Fruit fly (Drosophila melanogaster) whole organism, embryonic: ENCODE data around the gene CG15543.

Experiments
- BtbVII ChIP-seq: fragments of 200-800 bp; sonication (Bioruptor generic); optimal IDR thresholded peaks from 3 replicates; lab custom pipeline; 2017; ENCODE audit warnings: missing biosample characterization, mild to moderate bottlenecking, missing genetic modification characterization
- C15 ChIP-seq: fragments of 200-800 bp; sonication (Bioruptor generic); IDR thresholded peaks from 3 replicates; pipeline ENCODE4 v1.3.6; 2022; ENCODE audit warnings: missing biosample characterization, missing genetic modification characterization
- CG10209 ChIP-seq: fragments of 200-800 bp; sonication (Bioruptor generic); optimal IDR thresholded peaks from 3 replicates; lab custom pipeline; 2017; ENCODE audit warnings: missing biosample characterization, mild to moderate bottlenecking, missing genetic modification characterization, missing genetic modification reagents
- CG11093 ChIP-seq: fragments of 200-800 bp; sonication (Bioruptor generic); IDR thresholded peaks from 3 replicates; pipeline ENCODE4 v1.3.6; 2022; ENCODE audit warnings: missing biosample characterization, missing genetic modification characterization
- CG11560 ChIP-seq: fragments of 200-800 bp; sonication (Bioruptor generic); IDR thresholded peaks from 3 replicates; pipeline ENCODE4 v1.3.6; 2022; ENCODE audit warnings: missing biosample characterization, missing genetic modification characterization
- CG11695 ChIP-seq: fragments of 200-800 bp; sonication (Bioruptor generic); IDR thresholded peaks from 3 replicates; pipeline ENCODE4 v1.3.6; 2022; ENCODE audit warnings: missing biosample characterization, missing genetic modification characterization
- CG14050 ChIP-seq: fragments of 200-800 bp; sonication (Bioruptor generic); IDR thresholded peaks from 3 replicates; pipeline ENCODE4 v1.3.6; 2022; ENCODE audit warnings: missing biosample characterization, missing genetic modification characterization
- CG14441 ChIP-seq: fragments of 200-800 bp; sonication (Bioruptor generic); IDR thresholded peaks from 2 replicates; pipeline ENCODE4 v1.3.6; 2022; ENCODE audit warnings: missing biosample characterization, missing genetic modification characterization
- CG15011 ChIP-seq: fragments of 200-800 bp; sonication (Bioruptor generic); optimal IDR thresholded peaks from 3 replicates; lab custom pipeline; 2018; ENCODE audit warnings: missing biosample characterization, mild to moderate bottlenecking, missing genetic modification characterization
- CG17328 ChIP-seq: fragments of 200-800 bp; sonication (Bioruptor generic); IDR thresholded peaks from 2 replicates; pipeline ENCODE4 v1.3.6; 2022; ENCODE audit warnings: missing biosample characterization, missing genetic modification characterization
- CG17359 ChIP-seq: fragments of 200-800 bp; sonication (Bioruptor generic); optimal IDR thresholded peaks from 3 replicates; lab custom pipeline; 2018; ENCODE audit warnings: missing biosample characterization, mild to moderate bottlenecking, missing genetic modification characterization, moderate library complexity
- CG17829 ChIP-seq: fragments of 200-800 bp; optimal IDR thresholded peaks from 2 replicates; lab custom pipeline; 2019; ENCODE audit warnings: missing biosample characterization, mild to moderate bottlenecking, missing genetic modification characterization, moderate library complexity
- CG18619 ChIP-seq: fragments of 200-800 bp; sonication (Bioruptor generic); optimal IDR thresholded peaks from 3 replicates; lab custom pipeline; 2017; ENCODE audit warnings: missing biosample characterization, mild to moderate bottlenecking, missing genetic modification characterization
- CG2199 ChIP-seq: fragments of 200-800 bp; sonication (Bioruptor generic); IDR thresholded peaks from 3 replicates; pipeline ENCODE4 v1.3.6; 2022; ENCODE audit warnings: missing biosample characterization, missing genetic modification characterization
- CG2712 ChIP-seq: fragments of 200-800 bp; optimal IDR thresholded peaks from 3 replicates; lab custom pipeline; 2019; ENCODE audit warnings: missing biosample characterization, mild to moderate bottlenecking, missing genetic modification characterization, moderate library complexity
- CG31224 ChIP-seq: fragments of 200-800 bp; sonication (Bioruptor generic); IDR thresholded peaks from 2 replicates; pipeline ENCODE4 v1.3.6; 2022; ENCODE audit warnings: missing biosample characterization, missing genetic modification characterization
- CG5245 ChIP-seq: fragments of 200-800 bp; sonication (Bioruptor generic); optimal IDR thresholded peaks from 3 replicates; lab custom pipeline; 2016; ENCODE audit warnings: missing biosample characterization, missing genetic modification characterization
- CG7745 ChIP-seq: fragments of 200-800 bp; sonication (Bioruptor generic); optimal IDR thresholded peaks from 2 replicates; lab custom pipeline; 2018; ENCODE audit warnings: missing biosample characterization, mild to moderate bottlenecking, missing genetic modification characterization, moderate library complexity
- CG8281 ChIP-seq: fragments of 200-800 bp; sonication (Bioruptor generic); optimal IDR thresholded peaks from 2 replicates; lab custom pipeline; 2018; ENCODE audit warnings: missing biosample characterization, mild to moderate bottlenecking, missing genetic modification characterization, moderate library complexity
- CG8765 ChIP-seq: fragments of 200-800 bp; sonication (Bioruptor generic); IDR thresholded peaks from 2 replicates; pipeline ENCODE4 v1.3.6; 2022; ENCODE audit warnings: missing biosample characterization, missing genetic modification characterization
- CG8924 ChIP-seq: fragments of 200-800 bp; optimal IDR thresholded peaks from 3 replicates; lab custom pipeline; 2019; ENCODE audit warnings: missing biosample characterization, mild to moderate bottlenecking, missing genetic modification characterization, moderate library complexity
- CHES-1-like ChIP-seq: fragments of 200-800 bp; sonication (Bioruptor generic); optimal IDR thresholded peaks from 2 replicates; lab custom pipeline; 2016; ENCODE audit warnings: missing biosample characterization, missing genetic modification characterization
- Dbx ChIP-seq: fragments of 200-800 bp; sonication (Bioruptor generic); IDR thresholded peaks from 3 replicates; pipeline ENCODE4 v1.3.6; 2022; ENCODE audit warnings: missing biosample characterization, missing genetic modification characterization
- Elba2 ChIP-seq: fragments of 200-800 bp; sonication (Bioruptor generic); optimal IDR thresholded peaks from 3 replicates; lab custom pipeline; 2016; ENCODE audit warnings: missing biosample characterization, missing genetic modification characterization
- Hey ChIP-seq: fragments of 200-800 bp; sonication (Bioruptor generic); optimal IDR thresholded peaks from 3 replicates; lab custom pipeline; 2018; ENCODE audit warnings: missing biosample characterization, mild to moderate bottlenecking, missing genetic modification characterization
- Hr39 ChIP-seq: fragments of >200 bp; optimal IDR thresholded peaks from 2 replicates; lab custom pipeline; 2017
- Hsf ChIP-seq: fragments of 200-800 bp; sonication (Bioruptor generic); optimal IDR thresholded peaks from 3 replicates; lab custom pipeline; 2016; ENCODE audit warnings: missing biosample characterization, missing genetic modification characterization
- Med ChIP-seq: fragments of 200-800 bp; sonication (Bioruptor generic); peaks from one replicate; lab custom pipeline; 2016; ENCODE audit warnings: missing biosample characterization, missing genetic modification characterization, mild to moderate bottlenecking, inconsistent platforms, moderate library complexity
- Meics ChIP-seq: fragments of 200-800 bp; sonication (Bioruptor generic); optimal IDR thresholded peaks from 2 replicates; lab custom pipeline; 2017; ENCODE audit warnings: missing biosample characterization, mild to moderate bottlenecking, missing genetic modification characterization
- Optix ChIP-seq: fragments of 200-800 bp; sonication (Bioruptor generic); IDR thresholded peaks from 3 replicates; pipeline ENCODE4 v1.3.6; 2022; ENCODE audit warnings: missing biosample characterization, missing genetic modification characterization
- Sox102F ChIP-seq: fragments of 200-800 bp; sonication (Bioruptor generic); optimal IDR thresholded peaks from 2 replicates; lab custom pipeline; 2018; ENCODE audit warnings: missing biosample characterization, mild to moderate bottlenecking, missing genetic modification characterization, moderate library complexity
- Stat92E ChIP-seq, 3 experiments: fragments of >200 bp in 2 of 3; fragments of 200-800 bp in 1 of 3; sonication (Bioruptor generic) in 1 of 3; optimal IDR thresholded peaks; 2 replicates each; lab custom pipeline; 2017 to 2019; ENCODE audit warnings: missing biosample characterization in 3 of 3, missing genetic modification characterization in 3 of 3, mild to moderate bottlenecking in 1 of 3, moderate library complexity in 1 of 3
- Tbp ChIP-seq: fragments of >200 bp; optimal IDR thresholded peaks from 2 replicates; lab custom pipeline; 2018; ENCODE audit warnings: missing biosample characterization, missing genetic modification characterization
- crol ChIP-seq: fragments of 200-800 bp; sonication (Bioruptor generic); IDR thresholded peaks from 2 replicates; pipeline ENCODE4 v1.3.6; 2022; ENCODE audit warnings: missing biosample characterization, missing genetic modification characterization
- disco-r ChIP-seq: fragments of 200-800 bp; sonication (Bioruptor generic); optimal IDR thresholded peaks from 2 replicates; lab custom pipeline; 2016; ENCODE audit warnings: missing biosample characterization, missing genetic modification characterization
- dysf ChIP-seq: fragments of 200-800 bp; sonication (Bioruptor generic); IDR thresholded peaks from 3 replicates; pipeline ENCODE4 v1.3.6; 2022; ENCODE audit warnings: missing biosample characterization, missing genetic modification characterization
- esg ChIP-seq: fragments of 200-800 bp; sonication (Bioruptor generic); conservative IDR thresholded peaks from 2 replicates; pipeline ENCODE4 v1.3.6; 2022; ENCODE audit warnings: missing biosample characterization, missing genetic modification characterization
- eyg ChIP-seq: fragments of 200-800 bp; sonication (Bioruptor generic); optimal IDR thresholded peaks from 3 replicates; lab custom pipeline; 2016; ENCODE audit warnings: missing biosample characterization, missing genetic modification characterization
- fd96Cb ChIP-seq: fragments of 200-800 bp; sonication (Bioruptor generic); optimal IDR thresholded peaks from 2 replicates; lab custom pipeline; 2018; ENCODE audit warnings: missing biosample characterization, mild to moderate bottlenecking, missing genetic modification characterization, moderate library complexity
- jigr1 ChIP-seq: fragments of 200-800 bp; sonication (Bioruptor generic); IDR thresholded peaks from 3 replicates; pipeline ENCODE4 v1.3.6; 2022; ENCODE audit warnings: missing biosample characterization, missing genetic modification characterization
- lab ChIP-seq: fragments of 200-800 bp; sonication (Bioruptor generic); optimal IDR thresholded peaks from 3 replicates; lab custom pipeline; 2017; ENCODE audit warnings: missing biosample characterization, missing genetic modification characterization, mild to moderate bottlenecking, moderate library complexity, missing genetic modification reagents
- lola ChIP-seq, 3 experiments: fragments of >200 bp in 2 of 3; fragments of 200-800 bp in 1 of 3; sonication (Bioruptor generic) in 1 of 3; optimal IDR thresholded peaks; 2 replicates each; lab custom pipeline; 2017 to 2019; ENCODE audit warnings: missing biosample characterization in 3 of 3, missing genetic modification characterization in 3 of 3, mild to moderate bottlenecking in 1 of 3, moderate library complexity in 1 of 3
- nerfin-1 ChIP-seq: fragments of 200-800 bp; sonication (Bioruptor generic); optimal IDR thresholded peaks from 3 replicates; lab custom pipeline; 2019; ENCODE audit warnings: missing biosample characterization, mild to moderate bottlenecking, missing genetic modification characterization, moderate library complexity
- nmo ChIP-seq: fragments of 200-800 bp; sonication (Bioruptor generic); optimal IDR thresholded peaks from 2 replicates; lab custom pipeline; 2018; ENCODE audit warnings: missing biosample characterization, mild to moderate bottlenecking, missing genetic modification characterization, moderate library complexity
- otp ChIP-seq: fragments of 200-800 bp; sonication (Bioruptor generic); IDR thresholded peaks from 3 replicates; pipeline ENCODE4, ENCODE4 v1.3.6; 2022; ENCODE audit warnings: missing biosample characterization, missing genetic modification characterization
- pan ChIP-seq, 4 experiments: fragments of >200 bp in 3 of 4; fragments of 200-800 bp in 1 of 4; sonication (Bioruptor generic) in 1 of 4; optimal IDR thresholded peaks in 3 of 4; IDR thresholded peaks in 1 of 4; 2 replicates each; pipeline versions ENCODE4 v1.3.6 to Lab custom; 2017 to 2022; ENCODE audit warnings: missing biosample characterization in 2 of 4, missing genetic modification characterization in 2 of 4, mixed read lengths in 1 of 4
- prd ChIP-seq, 3 experiments: fragments of >200 bp in 2 of 3; fragments of 200-800 bp in 1 of 3; sonication (Bioruptor generic) in 1 of 3; optimal IDR thresholded peaks in 2 of 3; IDR thresholded peaks in 1 of 3; 2 replicates in 2 of 3; 3 replicates in 1 of 3; pipeline versions ENCODE4 v1.3.6 to Lab custom; 2017 to 2022; ENCODE audit warnings: missing biosample characterization in 1 of 3, missing genetic modification characterization in 1 of 3
- slbo ChIP-seq: fragments of 200-800 bp; sonication (Bioruptor generic); IDR thresholded peaks from 2 replicates; pipeline ENCODE4 v1.3.6; 2022; ENCODE audit warnings: missing biosample characterization, missing genetic modification characterization
- unc-4 ChIP-seq: fragments of 200-800 bp; sonication (Bioruptor generic); IDR thresholded peaks from 2 replicates; pipeline ENCODE4 v1.3.6; 2022; ENCODE audit warnings: missing biosample characterization, missing genetic modification characterization; ENCODE audit not compliant: partially characterized antibody

The CG15543 gene

DNA sequence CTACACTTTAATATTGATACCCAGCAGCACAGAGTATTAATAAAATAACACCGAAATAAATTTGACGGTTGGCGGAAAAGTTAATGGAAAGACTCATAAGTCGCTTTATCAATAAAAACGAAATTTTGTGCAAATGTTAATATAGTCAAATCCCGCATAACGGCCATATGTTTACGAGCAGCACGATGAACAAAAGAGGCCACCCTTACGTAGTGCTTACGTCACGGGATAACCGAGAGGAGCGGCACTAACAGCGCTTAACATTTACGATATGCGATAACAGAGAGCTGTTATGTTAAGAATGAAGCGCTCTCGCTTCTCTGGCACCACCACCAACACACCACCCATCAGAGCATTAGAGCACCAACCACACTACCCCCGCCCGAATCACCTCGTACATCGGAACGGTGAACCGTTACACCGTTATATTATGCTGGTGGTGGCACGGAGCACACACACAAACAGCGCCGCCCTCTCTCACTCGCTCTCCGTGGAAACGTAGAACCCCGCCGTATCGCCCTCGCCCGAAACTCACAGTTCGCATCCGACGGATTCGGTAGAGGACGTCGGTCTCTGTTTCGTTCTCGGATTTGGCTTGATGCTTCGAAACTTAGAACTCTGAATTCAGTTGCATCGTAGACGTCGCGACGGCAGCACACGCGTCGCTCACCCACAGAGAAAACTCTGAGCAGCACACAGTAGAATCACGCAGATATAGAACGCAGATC is 22.8 kb downstream of the CG15543 start, which contains the start of gene zfh1 (continued):
- TF ChIP-seq CG8281 (tag; lab: Kevin White, UChicago) (no peak), unc-4 (no peak), esg (GFP tag; lab: Robert Waterston, UW) (no peak), CG2712 (no peak), prd (optimal IDR thresholded peaks at IDR 0.05; lab: Kevin White, UChicago) (no peak), prd (GFP tag; IDR thresholded peaks at IDR 0.05; lab: Robert Waterston, UW) (0 out of 3 replicates have a peak, but pooled peaks have one; percentile 6), CG31224 (no peak), CG7745 (no peak), disco-r (GFP tag; lab: Kevin White, UChicago) (no peak), CG11093 (GFP tag; lab: Robert Waterston, UW) (no peak), nmo (GFP tag; lab: Kevin White, UChicago) (no peak), slbo (GFP tag; lab: Robert Waterston, UW) (no peak), Elba2 (GFP tag; lab: Kevin White, UChicago) (no peak), CG10209 (GFP tag; lab: Kevin White, UChicago) (no peak), CG14050 (GFP tag; lab: Robert Waterston, UW) (no peak), CG17328 (GFP tag; lab: Robert Waterston, UW) (no peak), BtbVII (no peak), CG11695 (GFP tag; lab: Robert Waterston, UW) (no peak), Hsf (GFP tag; lab: Kevin White, UChicago) (no peak), CHES-1-like (GFP tag; lab: Kevin White, UChicago) (no peak), Tbp (GFP tag; lab: Kevin White, UChicago) (no peak), CG8924 (tag; lab: Kevin White, UChicago) (no peak), Sox102F (no peak), Hey (tag; lab: Kevin White, UChicago) (no peak), CG11560 (tag; lab: Robert Waterston, UW) (no peak), eyg (GFP tag; lab: Kevin White, UChicago) (no peak), CG5245 (no peak), Hr39 (no peak), otp (GFP tag; lab: Robert Waterston, UW) (no peak), Meics (no peak), Med (GFP tag; lab: Kevin White, UChicago) (peak; percentile 83), nerfin-1 (tag; lab: Kevin White, UChicago) (peak; percentile 43), CG18619 (GFP tag; lab: Kevin White, UChicago) (no peak), fd96Cb (tag; lab: Kevin White, UChicago) (no peak), Optix (GFP tag; lab: Robert Waterston, UW) (no peak), Stat92E (GFP tag; optimal IDR thresholded peaks at IDR 0.05; lab: Kevin White, UChicago) (peak in 1 of 3 experiments; percentile 38), CG15011 (no peak), CG17829 (tag; lab: Kevin White, UChicago) (peak; percentile 10), lab (GFP tag; lab: Kevin White, UChicago) (peak; percentile 19), dysf (no peak), pan (optimal IDR thresholded peaks at IDR 0.05; lab: Kevin White, UChicago) (no peak), pan (GFP tag; optimal IDR thresholded peaks at IDR 0.05 in 1 of 2, IDR thresholded peaks at IDR 0.05 in 1 of 2) (peak in 1 of 2 experiments; percentile 29), CG2199 (GFP tag; lab: Robert Waterston, UW) (peak; percentile 76; the same call in 2 of the 3 replicates), C15 (GFP tag; lab: Robert Waterston, UW) (no peak), CG8765 (GFP tag; lab: Robert Waterston, UW) (no peak), CG17359 (tag; lab: Kevin White, UChicago) (no peak), Dbx (GFP tag; lab: Robert Waterston, UW) (0 out of 3 replicates have a peak, but pooled peaks have one; percentile 45), jigr1 (GFP tag; lab: Robert Waterston, UW) (no peak), CG14441 (no peak), crol (GFP tag; lab: Robert Waterston, UW) (peak; percentile 92), lola (GFP tag; optimal IDR thresholded peaks at IDR 0.05; lab: Kevin White, UChicago) (no peak)
